Fruit fly (Drosophila melanogaster): Measurements from ENCODE around the gene CG42367.

The CG42367 gene

dm6 chr2L:9921401-9921800 lies 9.0 kb upstream of the CG42367 start, which contains the start of gene CG4592 (continued):
- peak; percentile 63 for TF ChIP-seq CG12659 (GFP tag; optimal IDR thresholded peaks at IDR 0.05)
- TF ChIP-seq ATbp (GFP tag; optimal IDR thresholded peaks at IDR 0.05): peak; percentile 42
- no peak for TF ChIP-seq CG14667 (GFP tag; IDR thresholded peaks at IDR 0.05)
- TF ChIP-seq da (GFP tag; optimal IDR thresholded peaks at IDR 0.05): no peak
- peak; percentile 47 for TF ChIP-seq CrebB (tag; optimal IDR thresholded peaks at IDR 0.05)
- TF ChIP-seq Scr (GFP tag; IDR thresholded peaks at IDR 0.05; ENCODE audit: partially characterized antibody): no peak
- no peak for TF ChIP-seq CG5180 (GFP tag; optimal IDR thresholded peaks at IDR 0.05)
- TF ChIP-seq CG16779 (GFP tag; IDR thresholded peaks at IDR 0.05): no peak
- peak; percentile 71 for TF ChIP-seq CG30403 (GFP tag; optimal IDR thresholded peaks at IDR 0.05)
- TF ChIP-seq CG2678 (tag; optimal IDR thresholded peaks at IDR 0.05): no peak
- TF ChIP-seq CG18619 (GFP tag; optimal IDR thresholded peaks at IDR 0.05): peak; percentile 10
- TF ChIP-seq CG4282 (GFP tag; optimal IDR thresholded peaks at IDR 0.05): no peak
- no peak for TF ChIP-seq rib (GFP tag; IDR thresholded peaks at IDR 0.05)
- peak; percentile 33 for TF ChIP-seq mam (GFP tag; optimal IDR thresholded peaks at IDR 0.05)
- TF ChIP-seq gcm2 (GFP tag; optimal IDR thresholded peaks at IDR 0.05): peak; percentile 17
- TF ChIP-seq ken (GFP tag; IDR thresholded peaks at IDR 0.05): peak; percentile 76; the same call in 2 of the 3 replicates
- no peak for TF ChIP-seq CG8944 (GFP tag; optimal IDR thresholded peaks at IDR 0.05)
- TF ChIP-seq zen2 (GFP tag; IDR thresholded peaks at IDR 0.05; ENCODE audit: partially characterized antibody): no peak
- peak; percentile 41 for TF ChIP-seq fd96Cb (tag; optimal IDR thresholded peaks at IDR 0.05)
- TF ChIP-seq gce (GFP tag; IDR thresholded peaks at IDR 0.05): no peak
- TF ChIP-seq Lim3 (GFP tag; IDR thresholded peaks at IDR 0.05): no peak
- TF ChIP-seq crp (GFP tag; optimal IDR thresholded peaks at IDR 0.05): peak; percentile 69 to 92
- TF ChIP-seq CG16813 (GFP tag; IDR thresholded peaks at IDR 0.05; ENCODE audit: partially characterized antibody): no peak
- TF ChIP-seq Tbp (GFP tag; optimal IDR thresholded peaks at IDR 0.05): no peak
- no peak for TF ChIP-seq psq (GFP tag; optimal IDR thresholded peaks at IDR 0.05)
- peak; percentile 48 for TF ChIP-seq CG5245 (GFP tag; optimal IDR thresholded peaks at IDR 0.05)
- TF ChIP-seq dmrt99B (tag; optimal IDR thresholded peaks at IDR 0.05): no peak
- TF ChIP-seq onecut (GFP tag; IDR thresholded peaks at IDR 0.05): peak; percentile 63
- peak; percentile 24 for TF ChIP-seq cato (GFP tag; optimal IDR thresholded peaks at IDR 0.05; ENCODE audit: borderline replicate concordance)
- TF ChIP-seq CG33557 (GFP tag; optimal IDR thresholded peaks at IDR 0.05): no peak
- TF ChIP-seq CG32767 (GFP tag; IDR thresholded peaks at IDR 0.05): peak; percentile 56; the same call in 1 of the 2 replicates
- 0 out of 3 replicates have a peak, but pooled peaks have one; percentile 34 for TF ChIP-seq Optix (GFP tag; IDR thresholded peaks at IDR 0.05)
- TF ChIP-seq CG1233 (GFP tag; optimal IDR thresholded peaks at IDR 0.05): peak; percentile 58
- no peak for TF ChIP-seq zf30C (GFP tag; optimal IDR thresholded peaks at IDR 0.05)
- TF ChIP-seq CG7786 (GFP tag; optimal IDR thresholded peaks at IDR 0.05): no peak
- TF ChIP-seq az2 (GFP tag; optimal IDR thresholded peaks at IDR 0.05): peak; percentile 30
- no peak for TF ChIP-seq lov (optimal IDR thresholded peaks at IDR 0.05)
- TF ChIP-seq lov (GFP tag; IDR thresholded peaks at IDR 0.05): 0 out of 3 replicates have a peak, but pooled peaks have one; percentile 27
- peak; percentile 62 for TF ChIP-seq slbo (GFP tag; IDR thresholded peaks at IDR 0.05)
- peak; percentile 94 for TF ChIP-seq sug (tag; optimal IDR thresholded peaks at IDR 0.05)
- TF ChIP-seq Neu2 (GFP tag; optimal IDR thresholded peaks at IDR 0.05; ENCODE audit: borderline replicate concordance): no peak
- TF ChIP-seq NFAT (GFP tag; IDR thresholded peaks at IDR 0.05): peak; percentile 60
- TF ChIP-seq CG42726 (GFP tag; IDR thresholded peaks at IDR 0.05; ENCODE audit: partially characterized antibody): no peak
- peak; percentile 31 for TF ChIP-seq Side (GFP tag; optimal IDR thresholded peaks at IDR 0.05)
- no peak for TF ChIP-seq p53 (GFP tag; optimal IDR thresholded peaks at IDR 0.05)
- peak; percentile 66 for TF ChIP-seq CG12219 (GFP tag; optimal IDR thresholded peaks at IDR 0.05)
- TF ChIP-seq Antp (GFP tag; optimal IDR thresholded peaks at IDR 0.05): peak; percentile 8
- peak; percentile 53 for TF ChIP-seq Asciz (GFP tag; optimal IDR thresholded peaks at IDR 0.05)
- TF ChIP-seq CG30431 (GFP tag; optimal IDR thresholded peaks at IDR 0.05): no peak
- TF ChIP-seq CG11695 (GFP tag; IDR thresholded peaks at IDR 0.05): peak; percentile 39; the same call in 1 of the 3 replicates
- TF ChIP-seq Six4 (GFP tag; optimal IDR thresholded peaks at IDR 0.05): no peak

All from whole organism, embryonic.